Worm (Caenorhabditis elegans) whole organism, young adult: ENCODE data around the gene F43C11.4.

Experiments
- D2030.7 ChIP-seq: fragments of 200-800 bp; sonication (Bioruptor generic); IDR thresholded peaks from 2 replicates; pipeline ENCODE4 v1.3.6; 2022; ENCODE audit warnings: missing genetic modification reagents, missing genetic modification characterization, missing compliant biosample characterization
- F10E7.11 ChIP-seq: sonication (generic microtip); optimal IDR thresholded peaks from 2 replicates; lab custom pipeline; 2017; ENCODE audit warnings: mild to moderate bottlenecking, missing genetic modification characterization, moderate library complexity, missing compliant biosample characterization
- F55B11.4 ChIP-seq: sonication (generic microtip); optimal IDR thresholded peaks from 2 replicates; lab custom pipeline; 2016; ENCODE audit warnings: missing compliant biosample characterization, missing genetic modification characterization, borderline replicate concordance; ENCODE audit not compliant: insufficient read depth
- Y53F4B.3 ChIP-seq: fragments of 200-800 bp; sonication (Bioruptor generic); IDR thresholded peaks from 2 replicates; pipeline ENCODE4 v1.3.6; 2022; ENCODE audit warnings: missing genetic modification reagents, missing genetic modification characterization, missing compliant biosample characterization
- akir-1 ChIP-seq: fragments of 200-800 bp; sonication (Bioruptor generic); optimal IDR thresholded peaks from 2 replicates; lab custom pipeline; 2018; ENCODE audit warnings: mild to moderate bottlenecking, missing genetic modification characterization, moderate library complexity, missing compliant biosample characterization
- ama-1 ChIP-seq, 3 experiments: fragments of 150-350 bp in 1 of 3; sonication (generic microtip) in 2 of 3; optimal IDR thresholded peaks; 2 replicates each; lab custom pipeline; 2014 to 2018; ENCODE audit warnings: missing biosample characterization in 2 of 3, missing genetic modification characterization in 2 of 3, missing genetic modification reagents in 2 of 3
- aptf-2 ChIP-seq: fragments of 200-800 bp; sonication (Bioruptor generic); conservative IDR thresholded peaks from 2 replicates; pipeline ENCODE4 v1.3.6; 2022; ENCODE audit warnings: missing genetic modification reagents, missing genetic modification characterization, missing compliant biosample characterization
- atf-7 ChIP-seq: sonication (generic microtip); optimal IDR thresholded peaks from 2 replicates; lab custom pipeline; 2017; ENCODE audit warnings: mild to moderate bottlenecking, missing genetic modification characterization, missing compliant biosample characterization
- attf-3 ChIP-seq: fragments of 200-800 bp; sonication (Bioruptor generic); conservative IDR thresholded peaks from 2 replicates; pipeline ENCODE4 v1.3.6; 2022; ENCODE audit warnings: missing genetic modification reagents, missing genetic modification characterization, missing compliant biosample characterization
- attf-5 ChIP-seq: fragments of 200-800 bp; sonication (Bioruptor generic); optimal IDR thresholded peaks from 2 replicates; lab custom pipeline; 2018; ENCODE audit warnings: mild to moderate bottlenecking, missing genetic modification characterization, missing compliant biosample characterization
- attf-6 ChIP-seq: fragments of 200-800 bp; sonication (Bioruptor generic); IDR thresholded peaks from 2 replicates; pipeline ENCODE4 v1.3.6; 2022; ENCODE audit warnings: missing genetic modification reagents, missing genetic modification characterization, missing compliant biosample characterization
- bed-2 ChIP-seq: fragments of 200-800 bp; sonication (Bioruptor generic); IDR thresholded peaks from 2 replicates; pipeline ENCODE4 v1.3.6; 2022; ENCODE audit warnings: missing genetic modification reagents, missing genetic modification characterization, missing compliant biosample characterization
- ceh-40 ChIP-seq: fragments of 200-800 bp; sonication (Bioruptor generic); IDR thresholded peaks from 2 replicates; pipeline ENCODE4 v1.3.6; 2022; ENCODE audit warnings: missing genetic modification characterization, missing compliant biosample characterization
- chd-7 ChIP-seq: sonication (generic microtip); optimal IDR thresholded peaks from 2 replicates; lab custom pipeline; 2016; ENCODE audit warnings: mild to moderate bottlenecking, missing genetic modification characterization, moderate library complexity, missing compliant biosample characterization
- dox-1 ChIP-seq: fragments of 200-800 bp; sonication (Bioruptor generic); IDR thresholded peaks from 2 replicates; pipeline ENCODE4 v1.3.6; 2022; ENCODE audit warnings: missing genetic modification reagents, missing genetic modification characterization, missing compliant biosample characterization
- dpl-1 ChIP-seq: fragments of 150-350 bp; optimal IDR thresholded peaks from 2 replicates; lab custom pipeline; 2014; ENCODE audit warnings: missing biosample characterization, missing genetic modification reagents, missing genetic modification characterization
- egl-18 ChIP-seq: fragments of 200-800 bp; sonication (Bioruptor generic); IDR thresholded peaks from 2 replicates; pipeline ENCODE4 v1.3.6; 2022; ENCODE audit warnings: missing genetic modification reagents, missing genetic modification characterization, missing compliant biosample characterization
- egl-44 ChIP-seq: fragments of 200-800 bp; sonication (Bioruptor generic); IDR thresholded peaks from 2 replicates; pipeline ENCODE4 v1.3.6; 2022; ENCODE audit warnings: missing genetic modification reagents, missing genetic modification characterization, missing compliant biosample characterization
- ets-4 ChIP-seq: fragments of 200-800 bp; sonication (Bioruptor generic); optimal IDR thresholded peaks from 2 replicates; lab custom pipeline; 2018; ENCODE audit warnings: mild to moderate bottlenecking, missing genetic modification characterization, missing compliant biosample characterization
- gei-17 ChIP-seq: fragments of 200-800 bp; sonication (Bioruptor generic); optimal IDR thresholded peaks from 2 replicates; lab custom pipeline; 2018; ENCODE audit warnings: mild to moderate bottlenecking, missing genetic modification characterization, missing compliant biosample characterization
- hmg-20 ChIP-seq: fragments of 200-800 bp; sonication (Bioruptor generic); IDR thresholded peaks from 2 replicates; pipeline ENCODE4 v1.3.6; 2022; ENCODE audit warnings: missing genetic modification reagents, missing genetic modification characterization, missing compliant biosample characterization
- hrde-1 ChIP-seq: sonication (generic microtip); optimal IDR thresholded peaks from 2 replicates; lab custom pipeline; 2016; ENCODE audit warnings: missing genetic modification characterization, mild to moderate bottlenecking, missing compliant biosample characterization, moderate library complexity, missing genotype, missing genetic modification reagents, borderline replicate concordance
- let-526 ChIP-seq: fragments of 200-800 bp; sonication (Bioruptor generic); IDR thresholded peaks from 2 replicates; pipeline ENCODE4 v1.3.6; 2022; ENCODE audit warnings: missing genetic modification reagents, missing genetic modification characterization, missing compliant biosample characterization
- lin-35 ChIP-seq, 3 experiments: fragments of 150-350 bp in 2 of 3; sonication (generic microtip) in 1 of 3; optimal IDR thresholded peaks; 2 replicates each; lab custom pipeline; 2014 to 2018; ENCODE audit warnings: missing biosample characterization in 3 of 3, missing genetic modification characterization in 3 of 3, missing genetic modification reagents in 3 of 3
- lir-1 ChIP-seq: fragments of 200-800 bp; sonication (Bioruptor generic); conservative IDR thresholded peaks from 2 replicates; pipeline ENCODE4 v1.3.6; 2022; ENCODE audit warnings: missing genetic modification reagents, missing genetic modification characterization, missing compliant biosample characterization
- madf-8 ChIP-seq: fragments of 200-800 bp; sonication (Bioruptor generic); conservative IDR thresholded peaks from 2 replicates; pipeline ENCODE4 v1.3.6; 2022; ENCODE audit warnings: missing genetic modification reagents, missing genetic modification characterization, missing compliant biosample characterization
- mxl-1 ChIP-seq: sonication (generic microtip); optimal IDR thresholded peaks from 2 replicates; lab custom pipeline; 2016; ENCODE audit warnings: missing genetic modification characterization, missing compliant biosample characterization
- nfyb-1 ChIP-seq: fragments of 200-800 bp; sonication (Bioruptor generic); IDR thresholded peaks from 2 replicates; pipeline ENCODE4 v1.3.6; 2022; ENCODE audit warnings: missing genetic modification reagents, missing genetic modification characterization, missing compliant biosample characterization
- nhr-120 ChIP-seq: fragments of 200-800 bp; sonication (Bioruptor generic); IDR thresholded peaks from 2 replicates; pipeline ENCODE4 v1.3.6; 2022; ENCODE audit warnings: missing genetic modification characterization, missing compliant biosample characterization
- nhr-80 ChIP-seq: sonication (generic microtip); optimal IDR thresholded peaks from 2 replicates; lab custom pipeline; 2016; ENCODE audit warnings: missing genetic modification characterization, missing compliant biosample characterization
- nhr-90 ChIP-seq: sonication (generic microtip); optimal IDR thresholded peaks from 2 replicates; lab custom pipeline; 2016; ENCODE audit warnings: missing genotype, mild to moderate bottlenecking, missing genetic modification characterization, missing compliant biosample characterization
- pbrm-1 ChIP-seq: fragments of 200-800 bp; sonication (Bioruptor generic); IDR thresholded peaks from 2 replicates; pipeline ENCODE4 v1.3.6; 2022; ENCODE audit warnings: missing genetic modification reagents, missing genetic modification characterization, missing compliant biosample characterization
- rec-8 ChIP-seq, 2 experiments: sonication (generic microtip); optimal IDR thresholded peaks; 2 replicates each; lab custom pipeline; 2016; ENCODE audit warnings: mild to moderate bottlenecking in 2 of 2, missing genetic modification characterization in 2 of 2, missing genetic modification reagents in 2 of 2, missing genotype in 2 of 2, missing biosample characterization in 1 of 2, missing compliant biosample characterization in 1 of 2, moderate library complexity in 1 of 2
- repo-1 ChIP-seq: sonication (generic microtip); optimal IDR thresholded peaks from 2 replicates; lab custom pipeline; 2017; ENCODE audit warnings: mild to moderate bottlenecking, missing genetic modification characterization, missing compliant biosample characterization
- sdz-38 ChIP-seq: sonication (generic microtip); optimal IDR thresholded peaks from 2 replicates; lab custom pipeline; 2016; ENCODE audit warnings: missing genotype, missing genetic modification characterization, missing compliant biosample characterization
- somi-1 ChIP-seq: fragments of 200-800 bp; sonication (Bioruptor generic); optimal IDR thresholded peaks from 2 replicates; lab custom pipeline; 2018; ENCODE audit warnings: mild to moderate bottlenecking, missing genetic modification characterization, missing compliant biosample characterization
- sptf-2 ChIP-seq: fragments of 200-800 bp; sonication (Bioruptor generic); optimal IDR thresholded peaks from 2 replicates; lab custom pipeline; 2018; ENCODE audit warnings: mild to moderate bottlenecking, missing genetic modification characterization, missing compliant biosample characterization
- tlf-1 ChIP-seq: fragments of 200-800 bp; sonication (Bioruptor generic); optimal IDR thresholded peaks from 2 replicates; lab custom pipeline; 2018; ENCODE audit warnings: mild to moderate bottlenecking, missing genetic modification characterization, missing compliant biosample characterization
- unc-130 ChIP-seq: sonication (generic microtip); optimal IDR thresholded peaks from 2 replicates; lab custom pipeline; 2016; ENCODE audit warnings: missing genetic modification reagents, missing genetic modification characterization, missing compliant biosample characterization
- unc-62 ChIP-seq: fragments of 150-350 bp; optimal IDR thresholded peaks from 2 replicates; lab custom pipeline; 2014; ENCODE audit warnings: missing biosample characterization, missing genetic modification reagents, missing genetic modification characterization
- xnd-1 ChIP-seq: sonication (generic microtip); optimal IDR thresholded peaks from 2 replicates; lab custom pipeline; 2016; ENCODE audit warnings: missing genotype, missing genetic modification reagents, missing genetic modification characterization, missing compliant biosample characterization
- ztf-18 ChIP-seq: sonication (generic microtip); optimal IDR thresholded peaks from 2 replicates; lab custom pipeline; 2016; ENCODE audit warnings: missing genotype, mild to moderate bottlenecking, missing genetic modification characterization, missing compliant biosample characterization
- ztf-26 ChIP-seq: sonication (generic microtip); optimal IDR thresholded peaks from 2 replicates; lab custom pipeline; 2017; ENCODE audit warnings: missing genetic modification characterization, missing compliant biosample characterization
- ztf-3 ChIP-seq: fragments of 200-800 bp; sonication (Bioruptor generic); optimal IDR thresholded peaks from 2 replicates; lab custom pipeline; 2018; ENCODE audit warnings: mild to moderate bottlenecking, missing genetic modification characterization, missing compliant biosample characterization
- ztf-6 ChIP-seq: fragments of 200-800 bp; sonication (Bioruptor generic); IDR thresholded peaks from 2 replicates; pipeline ENCODE4 v1.3.6; 2022; ENCODE audit warnings: missing genetic modification reagents, missing genetic modification characterization, missing compliant biosample characterization

The F43C11.4 gene

ce11 chrII:2378465-2379009 lies 31.8 kb downstream of the F43C11.4 start (continued):
- TF ChIP-seq ets-4 (GFP tag; lab: Kevin White, UChicago) = peak; percentile 99
- peak; percentile 84 for TF ChIP-seq tlf-1 (GFP tag; lab: Kevin White, UChicago)
- no peak for TF ChIP-seq hrde-1
- no peak for TF ChIP-seq unc-130 (GFP tag; lab: Kevin White, UChicago)
- TF ChIP-seq repo-1 (tag; lab: Kevin White, UChicago) = peak; percentile 76
- TF ChIP-seq chd-7 (tag; lab: Kevin White, UChicago) = peak; percentile 31
- no peak for TF ChIP-seq ama-1 (optimal IDR thresholded peaks at IDR 0.05; lab: Kevin White, UChicago)
- no peak for TF ChIP-seq ama-1 (GFP tag; optimal IDR thresholded peaks at IDR 0.05; lab: Kevin White, UChicago)
- TF ChIP-seq ztf-3 (GFP tag; lab: Kevin White, UChicago) = peak; percentile 80
- no peak for TF ChIP-seq xnd-1 (tag; lab: Kevin White, UChicago)
- no peak for TF ChIP-seq ztf-6 (GFP tag; lab: Robert Waterston, UW)
- no peak for TF ChIP-seq attf-3 (GFP tag; lab: Robert Waterston, UW)
- TF ChIP-seq bed-2 (GFP tag; lab: Robert Waterston, UW) = no peak
- peak; percentile 90; the same call in 1 of the 2 replicates for TF ChIP-seq dox-1
- peak; percentile 97 for TF ChIP-seq egl-44 (GFP tag; lab: Robert Waterston, UW)
- no peak for TF ChIP-seq akir-1 (GFP tag; lab: Kevin White, UChicago)
- TF ChIP-seq rec-8 (tag; optimal IDR thresholded peaks at IDR 0.05; lab: Kevin White, UChicago) = no peak
- no peak for TF ChIP-seq F10E7.11 (tag; lab: Kevin White, UChicago)
- TF ChIP-seq lin-35 (GFP tag; optimal IDR thresholded peaks at IDR 0.05; lab: Kevin White, UChicago) = no peak
- TF ChIP-seq mxl-1 (tag; lab: Kevin White, UChicago) = no peak
- no peak for TF ChIP-seq somi-1 (GFP tag; lab: Kevin White, UChicago)
- no peak for TF ChIP-seq sdz-38
- peak; percentile 99 for TF ChIP-seq atf-7 (tag; lab: Kevin White, UChicago)
- 0 out of 2 replicates have a peak, but pooled peaks have one; percentile 2 for TF ChIP-seq ceh-40 (GFP tag; lab: Robert Waterston, UW)
- peak; percentile 100 for TF ChIP-seq nhr-80
- peak; percentile 28; the same call in 1 of the 2 replicates for TF ChIP-seq pbrm-1 (GFP tag; lab: Robert Waterston, UW)
- peak; percentile 12 for TF ChIP-seq ztf-18 (tag; lab: Kevin White, UChicago)
- TF ChIP-seq hmg-20 (GFP tag; lab: Robert Waterston, UW) = no peak
- peak; percentile 61 for TF ChIP-seq gei-17 (GFP tag; lab: Kevin White, UChicago)
- TF ChIP-seq F55B11.4 (tag; lab: Kevin White, UChicago) = no peak
- TF ChIP-seq madf-8 (GFP tag; lab: Robert Waterston, UW) = no peak
- 0 out of 2 replicates have a peak, but pooled peaks have one; percentile 17 for TF ChIP-seq let-526
- TF ChIP-seq nhr-90 = peak; percentile 97
- no peak for TF ChIP-seq Y53F4B.3
- TF ChIP-seq dpl-1 (GFP tag; lab: Kevin White, UChicago) = no peak
- TF ChIP-seq nfyb-1 (GFP tag; lab: Robert Waterston, UW) = peak; percentile 91
- no peak for TF ChIP-seq egl-18 (GFP tag; lab: Robert Waterston, UW)
- peak; percentile 19 for TF ChIP-seq ztf-26 (tag; lab: Kevin White, UChicago)
- peak; percentile 78 for TF ChIP-seq unc-62 (GFP tag; lab: Kevin White, UChicago)
- TF ChIP-seq nhr-120 (GFP tag; lab: Robert Waterston, UW) = no peak
- peak; percentile 3 for TF ChIP-seq attf-5 (GFP tag; lab: Kevin White, UChicago)
- TF ChIP-seq attf-6 (GFP tag; lab: Robert Waterston, UW) = no peak
- no peak for TF ChIP-seq D2030.7 (GFP tag; lab: Robert Waterston, UW)
- 0 out of 2 replicates have a peak, but pooled peaks have one; percentile 45 for TF ChIP-seq lir-1 (GFP tag; lab: Robert Waterston, UW)
- TF ChIP-seq aptf-2 (GFP tag; lab: Robert Waterston, UW) = no peak
- peak; percentile 64 for TF ChIP-seq sptf-2
